Fruit fly (Drosophila melanogaster): Measurements from ENCODE around the gene pll.
A peak's percentile ranks its signal among the peaks of the same experiment; 100 is the strongest.

pll gene

dm6 chr3R:27228342-27228741, 24.6 kb downstream of the pll start, which contains the start of gene CG42813 (continued):
- TF ChIP-seq CG17829 (tag; optimal IDR thresholded peaks at IDR 0.05) (no peak), ap (GFP tag; IDR thresholded peaks at IDR 0.05) (no peak), CG2202 (tag; optimal IDR thresholded peaks at IDR 0.05) (no peak), gfzf (GFP tag; optimal IDR thresholded peaks at IDR 0.05) (peak; percentile 64), CG10431 (GFP tag; optimal IDR thresholded peaks at IDR 0.05) (no peak), CG1602 (GFP tag; optimal IDR thresholded peaks at IDR 0.05) (no peak), Med (GFP tag) (peak; percentile 38), CG15601 (tag; optimal IDR thresholded peaks at IDR 0.05) (no peak), chn (GFP tag; optimal IDR thresholded peaks at IDR 0.05) (no peak), E2f1 (GFP tag; IDR thresholded peaks at IDR 0.05) (no peak), org-1 (GFP tag; optimal IDR thresholded peaks at IDR 0.05) (no peak), CG7839 (tag; optimal IDR thresholded peaks at IDR 0.05) (no peak), Hey (tag; optimal IDR thresholded peaks at IDR 0.05) (no peak), Dll (GFP tag; IDR thresholded peaks at IDR 0.05; ENCODE audit: partially characterized antibody) (peak; percentile 17; the same call in 1 of the 4 replicates), CG15514 (GFP tag; optimal IDR thresholded peaks at IDR 0.05) (peak; percentile 4), Hsf (GFP tag; optimal IDR thresholded peaks at IDR 0.05) (no peak), CkIIα-i1 (GFP tag; IDR thresholded peaks at IDR 0.05) (no peak), CG10462 (GFP tag; optimal IDR thresholded peaks at IDR 0.05) (no peak), Nf-YB (GFP tag; optimal IDR thresholded peaks at IDR 0.05) (no peak), CG11723 (GFP tag; optimal IDR thresholded peaks at IDR 0.05) (no peak), maf-S (GFP tag; optimal IDR thresholded peaks at IDR 0.05) (no peak), gsb-n (tag; optimal IDR thresholded peaks at IDR 0.05) (no peak), twi (tag; optimal IDR thresholded peaks at IDR 0.05) (no peak), mld (GFP tag; IDR thresholded peaks at IDR 0.05; ENCODE audit: partially characterized antibody) (no peak), Jarid2 (GFP tag; optimal IDR thresholded peaks at IDR 0.05) (no peak), run (tag; optimal IDR thresholded peaks at IDR 0.05) (no peak), her (GFP tag; optimal IDR thresholded peaks at IDR 0.05) (no peak), pzg (GFP tag; optimal IDR thresholded peaks at IDR 0.05) (peak; percentile 45), zen (tag; optimal IDR thresholded peaks at IDR 0.05) (no peak), CG2116 (GFP tag; optimal IDR thresholded peaks at IDR 0.05) (no peak), CG16813 (GFP tag; IDR thresholded peaks at IDR 0.05; ENCODE audit: partially characterized antibody) (no peak), CG14667 (GFP tag; IDR thresholded peaks at IDR 0.05) (no peak), CG13287 (GFP tag; IDR thresholded peaks at IDR 0.05; ENCODE audit: partially characterized antibody) (peak; percentile 53), fd64A (GFP tag; optimal IDR thresholded peaks at IDR 0.05) (no peak), onecut (GFP tag; IDR thresholded peaks at IDR 0.05) (no peak), nom (GFP tag; optimal IDR thresholded peaks at IDR 0.05) (no peak), CG8089 (GFP tag; optimal IDR thresholded peaks at IDR 0.05) (no peak), CG14965 (GFP tag; optimal IDR thresholded peaks at IDR 0.05; ENCODE audit: borderline replicate concordance) (peak; percentile 65), en (GFP tag; optimal IDR thresholded peaks at IDR 0.05) (no peak), D (optimal IDR thresholded peaks at IDR 0.05) (no peak), D (GFP tag; optimal IDR thresholded peaks at IDR 0.05) (no peak), CG4328 (GFP tag; optimal IDR thresholded peaks at IDR 0.05) (no peak), Atf3 (GFP tag; optimal IDR thresholded peaks at IDR 0.05) (no peak), Blimp-1 (GFP tag; optimal IDR thresholded peaks at IDR 0.05) (no peak), CG4707 (GFP tag; optimal IDR thresholded peaks at IDR 0.05) (no peak), gem (tag; optimal IDR thresholded peaks at IDR 0.05) (no peak), CG5180 (GFP tag; optimal IDR thresholded peaks at IDR 0.05) (no peak), vnd (GFP tag; IDR thresholded peaks at IDR 0.05; ENCODE audit: partially characterized antibody) (no peak), Dbx (GFP tag; IDR thresholded peaks at IDR 0.05) (no peak), Gug (GFP tag; IDR thresholded peaks at IDR 0.05) (no peak), CG16815 (GFP tag; optimal IDR thresholded peaks at IDR 0.05) (no peak)

All from whole organism, embryonic.